Fruit fly (Drosophila melanogaster): ENCODE data around the gene eIF4E1.

Gene eIF4E1

dm6 chr3L:9383345-9384075, 18.8 kb downstream of the eIF4E1 start, which contains the start of gene Hsp27 (continued):
- TF ChIP-seq Hr51 (GFP tag; optimal IDR thresholded peaks at IDR 0.05), result peak; percentile 91 to 97
- peak; percentile 97 for TF ChIP-seq CG1233 (GFP tag; optimal IDR thresholded peaks at IDR 0.05)
- peak; percentile 95 for TF ChIP-seq dmrt11E (tag; optimal IDR thresholded peaks at IDR 0.05)
- TF ChIP-seq CG6654 (GFP tag; optimal IDR thresholded peaks at IDR 0.05), result peak; percentile 94
- TF ChIP-seq HLHmδ (GFP tag; optimal IDR thresholded peaks at IDR 0.05), result no peak
- TF ChIP-seq tgo (GFP tag; IDR thresholded peaks at IDR 0.05), result peak; percentile 99
- TF ChIP-seq Hr3 (GFP tag; optimal IDR thresholded peaks at IDR 0.05), result peak; percentile 98
- peak; percentile 83 for TF ChIP-seq CHES-1-like (GFP tag; optimal IDR thresholded peaks at IDR 0.05)
- TF ChIP-seq HLH4C (GFP tag; IDR thresholded peaks at IDR 0.05; ENCODE audit: partially characterized antibody), result no peak
- peak; percentile 98 for TF ChIP-seq CG3407 (GFP tag; optimal IDR thresholded peaks at IDR 0.05)
- TF ChIP-seq Vsx1 (GFP tag; optimal IDR thresholded peaks at IDR 0.05), result peak; percentile 96
- TF ChIP-seq CG2129 (GFP tag; IDR thresholded peaks at IDR 0.05; ENCODE audit: partially characterized antibody), result no peak
- TF ChIP-seq sob (GFP tag; IDR thresholded peaks at IDR 0.05), result peak; percentile 98
- peak; percentile 96 for TF ChIP-seq CG31224 (GFP tag; IDR thresholded peaks at IDR 0.05)
- peak; percentile 99 for TF ChIP-seq Rx (GFP tag; IDR thresholded peaks at IDR 0.05)
- peak; percentile 68 for TF ChIP-seq Mes4 (GFP tag; optimal IDR thresholded peaks at IDR 0.05)
- peak; percentile 99 for TF ChIP-seq sisA (GFP tag; IDR thresholded peaks at IDR 0.05)
- TF ChIP-seq Nf-YC (tag; optimal IDR thresholded peaks at IDR 0.05), result peak; percentile 82
- TF ChIP-seq CG2120 (GFP tag; optimal IDR thresholded peaks at IDR 0.05), result peak; percentile 97
- TF ChIP-seq CG12769 (tag; optimal IDR thresholded peaks at IDR 0.05), result peak; percentile 92
- TF ChIP-seq mirr (GFP tag; optimal IDR thresholded peaks at IDR 0.05), result peak; percentile 81
- TF ChIP-seq Nf-YB (GFP tag; optimal IDR thresholded peaks at IDR 0.05), result peak; percentile 86
- TF ChIP-seq CG13775 (GFP tag; optimal IDR thresholded peaks at IDR 0.05), result peak; percentile 95
- peak; percentile 87 for TF ChIP-seq disco-r (GFP tag; optimal IDR thresholded peaks at IDR 0.05)
- TF ChIP-seq ci (GFP tag; IDR thresholded peaks at IDR 0.05), result peak; percentile 99
- TF ChIP-seq CoRest (tag; optimal IDR thresholded peaks at IDR 0.05), result peak; percentile 97
- TF ChIP-seq danr (GFP tag; IDR thresholded peaks at IDR 0.05), result peak; percentile 97
- TF ChIP-seq CG3847 (GFP tag; IDR thresholded peaks at IDR 0.05), result peak; percentile 96
- TF ChIP-seq Dfd (GFP tag; optimal IDR thresholded peaks at IDR 0.05), result no peak
- TF ChIP-seq fd3F (GFP tag; optimal IDR thresholded peaks at IDR 0.05), result peak; percentile 94
- TF ChIP-seq Hr39 (optimal IDR thresholded peaks at IDR 0.05), result no peak
- TF ChIP-seq gt (GFP tag; IDR thresholded peaks at IDR 0.05), result peak; percentile 97
- peak; percentile 70 for TF ChIP-seq tx (GFP tag; optimal IDR thresholded peaks at IDR 0.05)
- peak; percentile 93 for TF ChIP-seq sqz (GFP tag; optimal IDR thresholded peaks at IDR 0.05)
- peak; percentile 99 for TF ChIP-seq CG17361 (GFP tag; IDR thresholded peaks at IDR 0.05)
- TF ChIP-seq Ets65A (GFP tag), result peak; percentile 98
- TF ChIP-seq dysf (GFP tag; IDR thresholded peaks at IDR 0.05), result peak; percentile 99
- TF ChIP-seq toy (GFP tag; IDR thresholded peaks at IDR 0.05), result peak; percentile 93
- TF ChIP-seq dm (GFP tag; optimal IDR thresholded peaks at IDR 0.05), result peak; percentile 62
- peak; percentile 92 for TF ChIP-seq CG12104 (GFP tag; optimal IDR thresholded peaks at IDR 0.05)
- no peak for TF ChIP-seq br (optimal IDR thresholded peaks at IDR 0.05)
- peak; percentile 98 for TF ChIP-seq PHDP (tag; optimal IDR thresholded peaks at IDR 0.05)
- TF ChIP-seq ewg (GFP tag; optimal IDR thresholded peaks at IDR 0.05), result peak; percentile 97
- peak; percentile 97 for TF ChIP-seq NfI (GFP tag; optimal IDR thresholded peaks at IDR 0.05)
- peak; percentile 95 for TF ChIP-seq slp2 (GFP tag; optimal IDR thresholded peaks at IDR 0.05)
- TF ChIP-seq CG7372 (GFP tag; IDR thresholded peaks at IDR 0.05), result peak; percentile 97
- TF ChIP-seq CG2116 (GFP tag; optimal IDR thresholded peaks at IDR 0.05), result peak; percentile 82
- TF ChIP-seq Antp (GFP tag; optimal IDR thresholded peaks at IDR 0.05), result peak; percentile 93
- peak; percentile 50 for TF ChIP-seq CG9797 (GFP tag; optimal IDR thresholded peaks at IDR 0.05)
- TF ChIP-seq cad (GFP tag; optimal IDR thresholded peaks at IDR 0.05), result no peak
- TF ChIP-seq CG11093 (GFP tag; IDR thresholded peaks at IDR 0.05), result peak; percentile 98
